Fruit fly (Drosophila melanogaster): ENCODE data around the gene CG5050.

CG5050 gene

dm6 chr2L:17427929-17428456 is 24.7 kb upstream of the CG5050 start (continued):
- TF ChIP-seq Eip75B (GFP tag; optimal IDR thresholded peaks at IDR 0.05) (peak; percentile 41), CG6276 (GFP tag; optimal IDR thresholded peaks at IDR 0.05) (peak; percentile 28), CG32006 (GFP tag; optimal IDR thresholded peaks at IDR 0.05) (no peak), Eip78C (GFP tag) (peak; percentile 80), CG8319 (GFP tag; optimal IDR thresholded peaks at IDR 0.05) (peak; percentile 31), CG16779 (tag; optimal IDR thresholded peaks at IDR 0.05) (peak; percentile 44), Smox (GFP tag; optimal IDR thresholded peaks at IDR 0.05) (no peak), Ets21C (GFP tag; optimal IDR thresholded peaks at IDR 0.05) (no peak)

- TF ChIP-seq CG8119 (GFP tag; IDR thresholded peaks at IDR 0.05) (peak; percentile 94), Lpt (GFP tag; optimal IDR thresholded peaks at IDR 0.05) (peak; percentile 93), CG8319 (GFP tag; optimal IDR thresholded peaks at IDR 0.05) (peak; percentile 93), spab (GFP tag; optimal IDR thresholded peaks at IDR 0.05) (peak; percentile 98), CG34406 (GFP tag; optimal IDR thresholded peaks at IDR 0.05) (peak; percentile 91), Ets21C (GFP tag; optimal IDR thresholded peaks at IDR 0.05) (peak; percentile 46), Eip75B (GFP tag; optimal IDR thresholded peaks at IDR 0.05) (peak; percentile 85), cyc (GFP tag; optimal IDR thresholded peaks at IDR 0.05) (peak; percentile 70), CG6854 (GFP tag; optimal IDR thresholded peaks at IDR 0.05) (peak; percentile 79), Hr38 (GFP tag; optimal IDR thresholded peaks at IDR 0.05) (no peak), OdsH (GFP tag; optimal IDR thresholded peaks at IDR 0.05) (peak; percentile 84), CG1621 (tag; optimal IDR thresholded peaks at IDR 0.05) (peak; percentile 72), Met (GFP tag; optimal IDR thresholded peaks at IDR 0.05) (peak; percentile 94), dsx (GFP tag; optimal IDR thresholded peaks at IDR 0.05; ENCODE audit: poor library complexity, severe bottlenecking) (peak; percentile 64), CG3032 (tag; optimal IDR thresholded peaks at IDR 0.05) (peak; percentile 99), eg (GFP tag; IDR thresholded peaks at IDR 0.05) (peak; percentile 87), CG31627 (GFP tag; optimal IDR thresholded peaks at IDR 0.05) (peak; percentile 83), CG11762 (GFP tag; optimal IDR thresholded peaks at IDR 0.05; ENCODE audit: insufficient read depth) (peak; percentile 95), CG15336 (GFP tag; IDR thresholded peaks at IDR 0.05) (peak; percentile 93), CG7368 (GFP tag; optimal IDR thresholded peaks at IDR 0.05) (peak; percentile 93), CG32006 (GFP tag; optimal IDR thresholded peaks at IDR 0.05) (peak; percentile 95), Smox (GFP tag; optimal IDR thresholded peaks at IDR 0.05) (peak; percentile 77), topi (GFP tag; optimal IDR thresholded peaks at IDR 0.05) (peak; percentile 75), CG16779 (tag; optimal IDR thresholded peaks at IDR 0.05) (peak; percentile 87), fd59A (GFP tag; optimal IDR thresholded peaks at IDR 0.05) (peak; percentile 76), CG10669 (GFP tag; optimal IDR thresholded peaks at IDR 0.05) (peak; percentile 97), acj6 (GFP tag; optimal IDR thresholded peaks at IDR 0.05) (peak; percentile 95), CG6276 (GFP tag; optimal IDR thresholded peaks at IDR 0.05) (peak; percentile 87), CG6792 (GFP tag; optimal IDR thresholded peaks at IDR 0.05) (peak; percentile 93), CG6808 (GFP tag; optimal IDR thresholded peaks at IDR 0.05) (peak; percentile 97), Hr4 (GFP tag; optimal IDR thresholded peaks at IDR 0.05) (peak; percentile 66), CG3919 (GFP tag; optimal IDR thresholded peaks at IDR 0.05) (peak; percentile 81), Eip78C (GFP tag) (peak; percentile 94), Sox14 (GFP tag; optimal IDR thresholded peaks at IDR 0.05) (peak; percentile 85), net (GFP tag; optimal IDR thresholded peaks at IDR 0.05) (peak; percentile 73), CG10631 (GFP tag; optimal IDR thresholded peaks at IDR 0.05) (peak; percentile 90), CG8632 (GFP tag; optimal IDR thresholded peaks at IDR 0.05) (peak; percentile 97), Blimp-1 (GFP tag; optimal IDR thresholded peaks at IDR 0.05) (peak; percentile 82), pdm3 (GFP tag; optimal IDR thresholded peaks at IDR 0.05) (peak; percentile 86), esn (GFP tag; optimal IDR thresholded peaks at IDR 0.05) (peak; percentile 94), CG6163 (GFP tag; IDR thresholded peaks at IDR 0.05) (peak; percentile 90), CG11294 (GFP tag; IDR thresholded peaks at IDR 0.05) (peak; percentile 86), dac (GFP tag; optimal IDR thresholded peaks at IDR 0.05) (peak; percentile 68), ss (GFP tag; optimal IDR thresholded peaks at IDR 0.05) (peak; percentile 59 to 84), Eip93F (GFP tag; optimal IDR thresholded peaks at IDR 0.05) (peak; percentile 35), vri (GFP tag; optimal IDR thresholded peaks at IDR 0.05) (peak; percentile 55)
Observed at dm6 chr2L:17429788-17430587, 22.7 kb upstream of the CG5050 start.

Measured in whole organism, prepupa.